Fruit fly (Drosophila melanogaster) whole organism, prepupa: ENCODE measurements around the gene CG15047.

Experiments used
- Blimp-1 ChIP-seq: fragments of 200-800 bp; sonication (Bioruptor generic); optimal IDR thresholded peaks from 3 replicates; lab custom pipeline; 2017; ENCODE audit warnings: missing biosample characterization, missing genetic modification characterization, mild to moderate bottlenecking, moderate library complexity, missing genetic modification reagents
- CG10631 ChIP-seq: fragments of 200-800 bp; sonication (Bioruptor generic); optimal IDR thresholded peaks from 2 replicates; lab custom pipeline; 2016; ENCODE audit warnings: missing biosample characterization, missing genetic modification characterization
- CG10669 ChIP-seq: fragments of 200-800 bp; sonication (Bioruptor generic); optimal IDR thresholded peaks from 3 replicates; lab custom pipeline; 2018; ENCODE audit warnings: missing biosample characterization, mild to moderate bottlenecking, missing genetic modification characterization, moderate library complexity
- CG11762 ChIP-seq: fragments of 200-800 bp; sonication (Bioruptor generic); optimal IDR thresholded peaks from 3 replicates; lab custom pipeline; 2016; ENCODE audit warnings: missing biosample characterization, missing genetic modification characterization; ENCODE audit not compliant: insufficient read depth
- CG11902 ChIP-seq: fragments of 200-800 bp; sonication (Bioruptor generic); optimal IDR thresholded peaks from 3 replicates; lab custom pipeline; 2016; ENCODE audit warnings: missing biosample characterization, missing genetic modification characterization
- CG15336 ChIP-seq: fragments of 200-800 bp; sonication (Bioruptor generic); IDR thresholded peaks from 2 replicates; pipeline ENCODE4 v1.3.6; 2022; ENCODE audit warnings: missing biosample characterization, missing genetic modification characterization
- CG16779 ChIP-seq: fragments of 200-800 bp; sonication (Bioruptor generic); optimal IDR thresholded peaks from 3 replicates; lab custom pipeline; 2017; ENCODE audit warnings: missing biosample characterization, mild to moderate bottlenecking, missing genetic modification characterization
- CG3032 ChIP-seq: fragments of 200-800 bp; optimal IDR thresholded peaks from 2 replicates; lab custom pipeline; 2019; ENCODE audit warnings: missing biosample characterization, mild to moderate bottlenecking, missing genetic modification characterization, moderate library complexity
- CG31627 ChIP-seq: fragments of 200-800 bp; sonication (Bioruptor generic); optimal IDR thresholded peaks from 3 replicates; lab custom pipeline; 2016; ENCODE audit warnings: missing biosample characterization, missing genetic modification characterization
- CG34406 ChIP-seq: fragments of 200-800 bp; sonication (Bioruptor generic); optimal IDR thresholded peaks from 3 replicates; lab custom pipeline; 2016; ENCODE audit warnings: missing biosample characterization, missing genetic modification characterization
- CG3919 ChIP-seq: fragments of 200-800 bp; sonication (Bioruptor generic); optimal IDR thresholded peaks from 3 replicates; lab custom pipeline; 2016; ENCODE audit warnings: missing biosample characterization, missing genetic modification characterization
- CG4318 ChIP-seq: fragments of 200-800 bp; sonication (Bioruptor generic); optimal IDR thresholded peaks from 3 replicates; lab custom pipeline; 2017; ENCODE audit warnings: missing biosample characterization, mild to moderate bottlenecking, missing genetic modification characterization
- CG6163 ChIP-seq: fragments of 200-800 bp; sonication (Bioruptor generic); IDR thresholded peaks from 3 replicates; pipeline ENCODE4 v1.3.6; 2022; ENCODE audit warnings: missing biosample characterization, missing genetic modification characterization
- CG6276 ChIP-seq: fragments of 200-800 bp; sonication (Bioruptor generic); optimal IDR thresholded peaks from 2 replicates; lab custom pipeline; 2017; ENCODE audit warnings: missing biosample characterization, mild to moderate bottlenecking, missing genetic modification characterization
- CG6792 ChIP-seq: fragments of 200-800 bp; sonication (Bioruptor generic); optimal IDR thresholded peaks from 3 replicates; lab custom pipeline; 2016; ENCODE audit warnings: missing biosample characterization, missing genetic modification characterization
- CG6808 ChIP-seq: fragments of 200-800 bp; sonication (Bioruptor generic); optimal IDR thresholded peaks from 3 replicates; lab custom pipeline; 2017; ENCODE audit warnings: missing biosample characterization, missing genetic modification characterization, mild to moderate bottlenecking, moderate library complexity, missing genetic modification reagents
- CG6854 ChIP-seq: fragments of 200-800 bp; sonication (Bioruptor generic); optimal IDR thresholded peaks from 2 replicates; lab custom pipeline; 2017; ENCODE audit warnings: missing biosample characterization, mild to moderate bottlenecking, missing genetic modification characterization
- CG7368 ChIP-seq: fragments of 200-800 bp; sonication (Bioruptor generic); optimal IDR thresholded peaks from 3 replicates; lab custom pipeline; 2016; ENCODE audit warnings: missing biosample characterization, missing genetic modification characterization
- CG8119 ChIP-seq: fragments of 200-800 bp; sonication (Bioruptor generic); IDR thresholded peaks from 3 replicates; pipeline ENCODE4 v1.3.6; 2022; ENCODE audit warnings: missing biosample characterization, missing genetic modification characterization
- CG8319 ChIP-seq: fragments of 200-800 bp; sonication (Bioruptor generic); optimal IDR thresholded peaks from 3 replicates; lab custom pipeline; 2016; ENCODE audit warnings: missing biosample characterization, missing genetic modification characterization
- CG8632 ChIP-seq: fragments of 200-800 bp; sonication (Bioruptor generic); optimal IDR thresholded peaks from 3 replicates; lab custom pipeline; 2016; ENCODE audit warnings: missing biosample characterization, missing genetic modification characterization
- CG9139 ChIP-seq: fragments of 200-800 bp; sonication (Bioruptor generic); optimal IDR thresholded peaks from 3 replicates; lab custom pipeline; 2017; ENCODE audit warnings: missing biosample characterization, mild to moderate bottlenecking, missing genetic modification characterization
- Eip75B ChIP-seq: fragments of 200-800 bp; sonication (Bioruptor generic); optimal IDR thresholded peaks from 3 replicates; lab custom pipeline; 2016; ENCODE audit warnings: missing biosample characterization, missing genetic modification characterization
- Eip78C ChIP-seq: fragments of 200-800 bp; sonication (Bioruptor generic); peaks from one replicate; lab custom pipeline; 2016; ENCODE audit warnings: missing biosample characterization, missing genetic modification characterization
- Ets21C ChIP-seq: fragments of 200-800 bp; sonication (Bioruptor generic); optimal IDR thresholded peaks from 3 replicates; lab custom pipeline; 2016; ENCODE audit warnings: missing biosample characterization, missing genetic modification characterization
- Ets96B ChIP-seq: fragments of 200-800 bp; optimal IDR thresholded peaks from 2 replicates; lab custom pipeline; 2019; ENCODE audit warnings: missing biosample characterization, mild to moderate bottlenecking, missing genetic modification characterization, moderate library complexity
- Gug ChIP-seq: fragments of 200-800 bp; sonication (Bioruptor generic); IDR thresholded peaks from 2 replicates; pipeline ENCODE4 v1.3.6; 2022; ENCODE audit warnings: missing biosample characterization, missing genetic modification characterization
- Hr39 ChIP-seq: fragments of 200-800 bp; sonication (Bioruptor generic); optimal IDR thresholded peaks from 2 replicates; lab custom pipeline; 2016; ENCODE audit warnings: missing biosample characterization, missing genetic modification characterization
- Lpt ChIP-seq: fragments of 200-800 bp; sonication (Bioruptor generic); optimal IDR thresholded peaks from 3 replicates; lab custom pipeline; 2016; ENCODE audit warnings: missing biosample characterization, missing genetic modification characterization
- Met ChIP-seq: fragments of 200-800 bp; sonication (Bioruptor generic); optimal IDR thresholded peaks from 3 replicates; lab custom pipeline; 2016; ENCODE audit warnings: missing biosample characterization, missing genetic modification characterization
- OdsH ChIP-seq: fragments of 200-800 bp; sonication (Bioruptor generic); optimal IDR thresholded peaks from 3 replicates; lab custom pipeline; 2016; ENCODE audit warnings: missing biosample characterization, missing genetic modification characterization
- Smox ChIP-seq: fragments of 200-800 bp; sonication (Bioruptor generic); optimal IDR thresholded peaks from 3 replicates; lab custom pipeline; 2016; ENCODE audit warnings: missing biosample characterization, missing genetic modification characterization
- Sox102F ChIP-seq: fragments of 200-800 bp; sonication (Bioruptor generic); optimal IDR thresholded peaks from 2 replicates; lab custom pipeline; 2016; ENCODE audit warnings: missing biosample characterization, mild to moderate bottlenecking, missing genetic modification characterization
- Sox14 ChIP-seq: fragments of 200-800 bp; sonication (Bioruptor generic); optimal IDR thresholded peaks from 3 replicates; lab custom pipeline; 2016; ENCODE audit warnings: missing biosample characterization, missing genetic modification characterization
- achi ChIP-seq: fragments of 200-800 bp; sonication (Bioruptor generic); optimal IDR thresholded peaks from 3 replicates; lab custom pipeline; 2016; ENCODE audit warnings: missing biosample characterization, missing genetic modification characterization
- acj6 ChIP-seq: fragments of 200-800 bp; sonication (Bioruptor generic); optimal IDR thresholded peaks from 3 replicates; lab custom pipeline; 2016; ENCODE audit warnings: missing biosample characterization, missing genetic modification characterization
- cyc ChIP-seq: fragments of 200-800 bp; sonication (Bioruptor generic); optimal IDR thresholded peaks from 3 replicates; lab custom pipeline; 2016; ENCODE audit warnings: missing biosample characterization, missing genetic modification characterization
- dsx ChIP-seq: fragments of 200-800 bp; optimal IDR thresholded peaks from 3 replicates; lab custom pipeline; 2019; ENCODE audit warnings: missing biosample characterization, mild to moderate bottlenecking, missing genetic modification characterization, moderate library complexity; ENCODE audit not compliant: poor library complexity, severe bottlenecking
- eg ChIP-seq: fragments of 200-800 bp; sonication (Bioruptor generic); IDR thresholded peaks from 3 replicates; pipeline ENCODE4 v1.3.6; 2022; ENCODE audit warnings: missing biosample characterization, missing genetic modification characterization
- esn ChIP-seq: fragments of 200-800 bp; sonication (Bioruptor generic); optimal IDR thresholded peaks from 2 replicates; lab custom pipeline; 2016; ENCODE audit warnings: missing biosample characterization, mild to moderate bottlenecking, missing genetic modification characterization, moderate library complexity
- fkh ChIP-seq: fragments of 200-800 bp; sonication (Bioruptor generic); optimal IDR thresholded peaks from 3 replicates; lab custom pipeline; 2017; ENCODE audit warnings: missing biosample characterization, mild to moderate bottlenecking, missing genetic modification characterization, moderate library complexity
- lz ChIP-seq: fragments of 200-800 bp; sonication (Bioruptor generic); optimal IDR thresholded peaks from 3 replicates; lab custom pipeline; 2016; ENCODE audit warnings: missing biosample characterization, missing genetic modification characterization
- net ChIP-seq: fragments of 200-800 bp; sonication (Bioruptor generic); optimal IDR thresholded peaks from 3 replicates; lab custom pipeline; 2016; ENCODE audit warnings: missing biosample characterization, missing genetic modification characterization
- salr ChIP-seq, 2 experiments: fragments of 200-800 bp; sonication (Bioruptor generic); optimal IDR thresholded peaks; 3 replicates each; lab custom pipeline; 2016 to 2018; ENCODE audit warnings: missing biosample characterization in 2 of 2, missing genetic modification characterization in 2 of 2, mild to moderate bottlenecking in 1 of 2
- spab ChIP-seq: fragments of 200-800 bp; sonication (Bioruptor generic); optimal IDR thresholded peaks from 2 replicates; lab custom pipeline; 2017; ENCODE audit warnings: missing biosample characterization, mild to moderate bottlenecking, missing genetic modification characterization, missing genetic modification reagents
- svp ChIP-seq: fragments of 200-800 bp; sonication (Bioruptor generic); peaks from one replicate; lab custom pipeline; 2016; ENCODE audit warnings: missing biosample characterization, missing genetic modification characterization
- topi ChIP-seq: fragments of 200-800 bp; sonication (Bioruptor generic); optimal IDR thresholded peaks from 3 replicates; lab custom pipeline; 2016; ENCODE audit warnings: missing biosample characterization, missing genetic modification characterization

The CG15047 gene

dm6 chrX:18524594-18525266 is 3.8 kb upstream of the CG15047 start (continued):
- TF ChIP-seq Sox102F (GFP tag; lab: Kevin White, UChicago), result peak; percentile 25
- TF ChIP-seq CG3919 (GFP tag; lab: Kevin White, UChicago), result peak; percentile 34
- no peak for TF ChIP-seq CG6854 (GFP tag; lab: Kevin White, UChicago)
- peak; percentile 29 for TF ChIP-seq dsx (GFP tag; lab: Kevin White, UChicago)
- TF ChIP-seq acj6 (GFP tag; lab: Kevin White, UChicago), result peak; percentile 22
- TF ChIP-seq Sox14 (GFP tag; lab: Kevin White, UChicago), result peak; percentile 27
- TF ChIP-seq CG15336 (GFP tag; lab: Robert Waterston, UW), result peak; percentile 61
- no peak for TF ChIP-seq CG11762 (GFP tag; lab: Kevin White, UChicago)
- peak; percentile 23 for TF ChIP-seq CG6792 (GFP tag; lab: Kevin White, UChicago)
- TF ChIP-seq Smox (GFP tag; lab: Kevin White, UChicago), result peak; percentile 9
- no peak for TF ChIP-seq CG8319 (GFP tag; lab: Kevin White, UChicago)
- no peak for TF ChIP-seq eg (GFP tag; lab: Robert Waterston, UW)
- peak in 1 of 2 experiments; percentile 37 for TF ChIP-seq salr (GFP tag; optimal IDR thresholded peaks at IDR 0.05; lab: Kevin White, UChicago)
- no peak for TF ChIP-seq CG9139 (GFP tag; lab: Kevin White, UChicago)
- TF ChIP-seq CG8119 (GFP tag; lab: Robert Waterston, UW), result peak; percentile 41; the same call in 2 of the 3 replicates
- TF ChIP-seq Hr39 (GFP tag; lab: Kevin White, UChicago), result peak; percentile 1
- peak; percentile 58 for TF ChIP-seq spab (GFP tag; lab: Kevin White, UChicago)
- TF ChIP-seq lz (GFP tag; lab: Kevin White, UChicago), result peak; percentile 16
- peak; percentile 12 for TF ChIP-seq CG16779 (tag; lab: Kevin White, UChicago)
- TF ChIP-seq CG11902 (GFP tag; lab: Kevin White, UChicago), result no peak
- no peak for TF ChIP-seq Gug (GFP tag; lab: Robert Waterston, UW)
- TF ChIP-seq CG10631, result peak; percentile 38
- peak; percentile 41 for TF ChIP-seq Met (GFP tag; lab: Kevin White, UChicago)
- peak; percentile 49 for TF ChIP-seq CG6276 (GFP tag; lab: Kevin White, UChicago)
- TF ChIP-seq CG10669, result peak; percentile 50
- TF ChIP-seq CG8632, result peak; percentile 21
- TF ChIP-seq CG6808 (GFP tag; lab: Kevin White, UChicago), result peak; percentile 58
- peak; percentile 85 for TF ChIP-seq Eip78C (GFP tag; lab: Kevin White, UChicago)
- TF ChIP-seq cyc (GFP tag; lab: Kevin White, UChicago), result peak; percentile 4

dm6 chrX:18533308-18533707 is 4.8 kb downstream of the CG15047 start:
- TF ChIP-seq Ets21C (GFP tag; lab: Kevin White, UChicago) (no peak), Blimp-1 (GFP tag; lab: Kevin White, UChicago) (no peak), Ets96B (tag; lab: Kevin White, UChicago) (no peak), CG11902 (GFP tag; lab: Kevin White, UChicago) (no peak), salr (GFP tag; optimal IDR thresholded peaks at IDR 0.05; lab: Kevin White, UChicago) (no peak), net (GFP tag; lab: Kevin White, UChicago) (no peak), CG8119 (GFP tag; lab: Robert Waterston, UW) (no peak), Met (GFP tag; lab: Kevin White, UChicago) (peak; percentile 5), CG9139 (GFP tag; lab: Kevin White, UChicago) (no peak), fkh (GFP tag; lab: Kevin White, UChicago) (no peak), dsx (GFP tag; lab: Kevin White, UChicago) (no peak), CG6854 (GFP tag; lab: Kevin White, UChicago) (no peak), CG6276 (GFP tag; lab: Kevin White, UChicago) (no peak), CG7368 (GFP tag; lab: Kevin White, UChicago) (no peak), svp (peak; percentile 80), CG3032 (tag; lab: Kevin White, UChicago) (no peak), CG3919 (GFP tag; lab: Kevin White, UChicago) (peak; percentile 3), Sox14 (GFP tag; lab: Kevin White, UChicago) (peak; percentile 23), esn (GFP tag; lab: Kevin White, UChicago) (peak; percentile 53), CG6808 (GFP tag; lab: Kevin White, UChicago) (peak; percentile 5), OdsH (GFP tag; lab: Kevin White, UChicago) (peak; percentile 13), Eip75B (no peak), CG34406 (GFP tag; lab: Kevin White, UChicago) (peak; percentile 11), CG10669 (no peak), lz (GFP tag; lab: Kevin White, UChicago) (peak; percentile 39), CG6163 (GFP tag; lab: Robert Waterston, UW) (no peak), achi (GFP tag; lab: Kevin White, UChicago) (peak; percentile 23), topi (peak; percentile 39), CG4318 (GFP tag; lab: Kevin White, UChicago) (no peak), Hr39 (GFP tag; lab: Kevin White, UChicago) (peak; percentile 20), CG31627 (GFP tag; lab: Kevin White, UChicago) (peak; percentile 19), Lpt (GFP tag; lab: Kevin White, UChicago) (no peak)
